Worm (Caenorhabditis elegans): ENCODE results near the gene nspc-9.

Gene nspc-9

DNA sequence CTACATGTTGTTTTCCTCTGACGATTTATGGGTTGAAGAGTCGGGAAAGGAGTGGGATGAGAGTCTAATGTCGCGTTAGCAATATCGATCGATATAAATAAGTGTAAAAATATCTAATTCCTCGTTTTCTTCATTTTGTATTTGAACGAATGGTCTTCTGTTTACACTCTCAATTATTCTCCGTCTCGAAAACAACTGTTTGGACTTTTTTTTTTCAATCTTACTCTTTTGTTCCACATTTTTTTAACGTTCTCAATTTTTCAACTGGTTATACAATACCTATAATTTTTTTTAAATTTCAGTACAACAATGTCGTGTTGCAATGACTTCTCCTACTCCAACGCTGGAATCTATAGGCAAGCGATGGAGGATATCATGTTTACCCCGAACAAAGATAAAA is 21.8 kb downstream of the nspc-9 start, which contains the start of gene F17A2.13:
Gene F17A2.13, plus strand, starts transcription at position 301 of the 400 bp plus-strand sequence.
- TF ChIP-seq lin-39 (tag; optimal IDR thresholded peaks at IDR 0.05) (no peak), ZK546.5 (tag; optimal IDR thresholded peaks at IDR 0.05) (no peak), ama-1 (optimal IDR thresholded peaks at IDR 0.05) (no peak), dmd-9 (GFP tag; IDR thresholded peaks at IDR 0.05) (no peak), fos-1 (tag; optimal IDR thresholded peaks at IDR 0.05) (no peak), lin-29 (GFP tag; IDR thresholded peaks at IDR 0.05) (no peak), nhr-25 (tag; optimal IDR thresholded peaks at IDR 0.05; ENCODE audit: borderline replicate concordance, insufficient read depth) (no peak), mdt-29 (GFP tag; IDR thresholded peaks at IDR 0.05) (no peak), dmd-6 (GFP tag; IDR thresholded peaks at IDR 0.05) (no peak), zip-11 (GFP tag; IDR thresholded peaks at IDR 0.05) (no peak), unc-62 (GFP tag; optimal IDR thresholded peaks at IDR 0.05 in 1 of 2) (no peak), unc-62 (tag; optimal IDR thresholded peaks at IDR 0.05) (no peak), mdl-1 (tag; optimal IDR thresholded peaks at IDR 0.05) (no peak), zip-2 (tag; optimal IDR thresholded peaks at IDR 0.05) (no peak)

DNA sequence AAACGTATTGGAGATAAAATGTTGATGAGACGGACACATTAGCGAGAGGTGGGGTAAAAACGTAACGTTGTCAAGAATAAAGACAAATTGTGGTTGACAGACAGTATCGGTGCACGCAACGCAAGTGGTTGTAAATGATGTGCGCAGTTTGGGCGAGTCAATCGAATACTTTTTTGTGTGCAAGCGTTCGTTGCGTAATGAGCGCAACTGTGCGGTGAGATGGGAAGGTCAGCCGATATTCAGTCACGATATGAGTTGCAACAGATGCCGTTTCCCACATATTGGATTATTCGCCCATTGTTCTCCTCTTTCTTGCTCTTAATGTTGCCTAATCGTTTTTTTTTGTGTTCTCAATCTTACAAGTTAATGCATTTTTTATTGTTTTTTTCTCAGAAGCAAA is 22.4 kb downstream of the nspc-9 start, which contains the start of gene ceh-40:
Gene ceh-40, minus strand, starts transcription at position 41 of the 400 bp plus-strand sequence.
- TF ChIP-seq madf-9 (GFP tag; conservative IDR thresholded peaks at IDR 0.05) (no peak), unc-62 (GFP tag; optimal IDR thresholded peaks at IDR 0.05 in 1 of 2) (peak in 1 of 2 experiments; percentile 48), unc-62 (tag; optimal IDR thresholded peaks at IDR 0.05) (no peak)

DNA sequence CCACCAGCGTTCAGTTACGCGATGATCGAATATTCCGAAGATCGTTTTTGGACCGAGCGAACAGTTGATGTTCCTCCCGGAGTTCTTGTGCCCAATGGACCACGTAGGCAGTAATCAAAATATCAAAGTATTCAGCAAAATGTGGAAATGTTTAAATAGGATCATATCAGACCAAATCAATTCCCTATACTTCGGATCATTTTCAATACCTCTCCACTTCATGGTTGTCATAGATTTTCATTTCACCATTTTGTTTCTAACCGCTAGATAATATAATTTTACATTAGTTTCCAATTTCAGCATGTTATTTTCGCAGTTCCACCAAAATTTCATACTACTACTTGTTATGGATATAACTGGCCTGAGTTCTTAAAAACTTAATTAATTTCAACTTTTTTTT is 25.6 kb downstream of the nspc-9 start:
- TF ChIP-seq sdz-12 (GFP tag; optimal IDR thresholded peaks at IDR 0.05) (no peak), mdl-1 (tag; optimal IDR thresholded peaks at IDR 0.05) (no peak), D1046.2 (GFP tag; IDR thresholded peaks at IDR 0.05) (no peak), fkh-10 (GFP tag; optimal IDR thresholded peaks at IDR 0.05) (no peak), ceh-44 (GFP tag; IDR thresholded peaks at IDR 0.05) (no peak), unc-62 (GFP tag; optimal IDR thresholded peaks at IDR 0.05 in 1 of 2) (peak in 1 of 2 experiments; percentile 91), unc-62 (tag; optimal IDR thresholded peaks at IDR 0.05) (no peak), ceh-62 (tag; optimal IDR thresholded peaks at IDR 0.05) (no peak)

DNA sequence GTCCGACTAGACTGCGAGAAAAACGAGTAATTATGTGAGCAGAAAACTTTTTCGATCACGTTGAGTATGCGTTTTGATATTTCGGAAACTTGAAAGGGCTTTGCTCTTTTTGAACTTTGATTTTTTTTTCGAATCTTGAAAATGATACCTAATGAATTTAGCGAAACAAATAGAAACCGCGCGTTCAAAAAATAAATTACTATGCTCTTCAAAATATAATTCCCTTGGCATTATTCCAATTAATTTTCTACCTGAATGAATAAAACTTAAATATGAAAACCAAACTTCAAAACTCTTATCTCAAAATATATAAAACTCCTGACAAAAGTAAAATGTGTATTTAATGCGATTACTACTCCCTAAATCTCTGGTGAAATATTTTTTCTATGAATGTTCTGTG is 27.9 kb downstream of the nspc-9 start, which contains the start of gene xtr-2:
Gene xtr-2, plus strand, starts transcription at position 301 of the 400 bp plus-strand sequence.
- no peak for TF ChIP-seq zip-11 (GFP tag; IDR thresholded peaks at IDR 0.05)
- TF ChIP-seq vab-7 (GFP tag; IDR thresholded peaks at IDR 0.05) = no peak
- no peak for TF ChIP-seq mdl-1 (tag; optimal IDR thresholded peaks at IDR 0.05)
- no peak for TF ChIP-seq Y105C5A.15 (GFP tag; IDR thresholded peaks at IDR 0.05)
- TF ChIP-seq nhr-25 (tag; optimal IDR thresholded peaks at IDR 0.05; ENCODE audit: borderline replicate concordance, insufficient read depth) = no peak
- no peak for TF ChIP-seq ztf-11 (tag; optimal IDR thresholded peaks at IDR 0.05)
- TF ChIP-seq daf-19 (GFP tag; conservative IDR thresholded peaks at IDR 0.05) = no peak
- no peak for TF ChIP-seq ztf-7 (tag; optimal IDR thresholded peaks at IDR 0.05)
- TF ChIP-seq ceh-44 (GFP tag; IDR thresholded peaks at IDR 0.05) = no peak
- no peak for TF ChIP-seq lin-1 (GFP tag; IDR thresholded peaks at IDR 0.05)
- TF ChIP-seq F10B5.3 (tag; optimal IDR thresholded peaks at IDR 0.05) = no peak
- TF ChIP-seq unc-130 (GFP tag; optimal IDR thresholded peaks at IDR 0.05) = no peak
- TF ChIP-seq duxl-1 (tag; optimal IDR thresholded peaks at IDR 0.05; ENCODE audit: poor library complexity) = no peak
- no peak for TF ChIP-seq lin-29 (GFP tag; IDR thresholded peaks at IDR 0.05)
- no peak for TF ChIP-seq pha-4 (GFP tag; IDR thresholded peaks at IDR 0.05)
- no peak for TF ChIP-seq pha-4 (tag; optimal IDR thresholded peaks at IDR 0.05)
- no peak for TF ChIP-seq mxl-3 (GFP tag; optimal IDR thresholded peaks at IDR 0.05)

DNA sequence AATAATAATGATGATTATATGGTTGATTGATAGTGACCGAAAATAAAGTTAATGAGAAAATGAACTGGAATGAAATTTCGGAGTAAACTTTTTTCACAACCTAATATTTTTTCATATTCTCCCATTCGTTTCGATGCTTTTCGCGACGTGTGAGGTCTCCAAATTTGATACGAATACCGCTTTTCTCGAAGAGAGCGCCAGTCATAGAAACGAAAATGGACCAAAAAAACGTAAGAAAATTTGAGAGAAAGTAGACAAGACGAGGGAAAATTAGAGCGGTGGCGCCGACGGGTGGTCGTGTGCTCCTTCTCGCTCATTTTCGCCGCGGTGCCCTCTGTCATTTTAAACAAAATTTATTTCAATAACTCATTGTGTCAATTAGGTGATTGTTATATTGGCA is 28.8 kb downstream of the nspc-9 start:
- peak; percentile 81; the same call in 1 of the 2 replicates for TF ChIP-seq tra-1 (GFP tag; IDR thresholded peaks at IDR 0.05)
- no peak for TF ChIP-seq daf-19 (GFP tag; conservative IDR thresholded peaks at IDR 0.05)
- peak in 1 of 2 experiments; percentile 79 for TF ChIP-seq unc-62 (GFP tag; optimal IDR thresholded peaks at IDR 0.05 in 1 of 2)
- TF ChIP-seq unc-62 (tag; optimal IDR thresholded peaks at IDR 0.05) = no peak
